Worm (Caenorhabditis elegans) whole organism, L4 larva: ENCODE results near the gene mrp-2.

ENCODE experiments used
- F49E8.2 ChIP-seq: sonication (generic microtip); optimal IDR thresholded peaks from 2 replicates; lab custom pipeline; 2016; ENCODE audit warnings: missing compliant biosample characterization, mild to moderate bottlenecking, missing genetic modification characterization, borderline replicate concordance
- Y48G9A.11 ChIP-seq: fragments of 200-800 bp; sonication (Bioruptor generic); IDR thresholded peaks from 2 replicates; pipeline ENCODE4 v1.3.6; 2022; ENCODE audit warnings: missing genetic modification reagents, missing genetic modification characterization, missing compliant biosample characterization
- egl-27 ChIP-seq: sonication (generic microtip); optimal IDR thresholded peaks from 3 replicates; lab custom pipeline; 2017; ENCODE audit warnings: missing biosample characterization, missing genetic modification reagents, missing genetic modification characterization
- fkh-10 ChIP-seq: fragments of 150-350 bp; optimal IDR thresholded peaks from 2 replicates; lab custom pipeline; 2014; ENCODE audit warnings: missing biosample characterization, missing genetic modification reagents, missing genetic modification characterization
- mdl-1 ChIP-seq, 2 experiments: fragments of 150-350 bp in 1 of 2; sonication (generic microtip) in 1 of 2; optimal IDR thresholded peaks; 2 replicates each; lab custom pipeline; 2014 to 2017; ENCODE audit warnings: missing biosample characterization in 2 of 2, missing genetic modification characterization in 2 of 2
- skn-1 ChIP-seq: fragments of 150-350 bp; optimal IDR thresholded peaks from 2 replicates; lab custom pipeline; 2014; ENCODE audit warnings: missing biosample characterization, missing genetic modification characterization
- snpc-4 ChIP-seq: fragments of 150-350 bp; optimal IDR thresholded peaks from 2 replicates; lab custom pipeline; 2014; ENCODE audit warnings: missing biosample characterization, missing genetic modification characterization
- unc-62 ChIP-seq, 3 experiments: fragments of 150-350 bp in 1 of 3; sonication (generic microtip); optimal IDR thresholded peaks in 2 of 3; peaks in 1 of 3; 1 replicate in 1 of 3; 2 replicates in 2 of 3; lab custom pipeline; 2014 to 2017; ENCODE audit warnings: missing biosample characterization in 3 of 3, missing genetic modification characterization in 3 of 3, missing genetic modification reagents in 3 of 3, missing genotype in 1 of 3

DNA sequence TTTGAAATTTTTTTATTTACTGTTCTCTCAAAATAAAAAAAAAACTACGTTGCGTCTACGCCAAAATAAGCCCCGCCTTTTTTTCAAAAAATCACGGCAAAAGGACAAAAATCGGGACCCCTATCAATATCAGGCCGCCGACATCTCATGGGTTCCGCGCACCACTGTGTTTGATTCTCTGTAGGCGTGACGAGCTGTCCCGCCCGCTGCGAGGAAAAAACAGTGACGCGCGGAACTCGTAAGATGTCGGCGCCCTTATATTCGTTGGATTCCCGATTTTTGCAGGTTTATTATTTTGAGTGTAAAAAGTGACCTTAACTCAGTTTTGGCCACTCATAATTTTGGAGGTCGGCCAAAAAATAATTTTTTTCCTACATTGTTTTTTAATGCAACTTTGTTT, 1.1 kb downstream of the mrp-2 start:
- TF ChIP-seq fkh-10 (no peak), mdl-1 (tag; optimal IDR thresholded peaks at IDR 0.05; lab: Kevin White, UChicago) (no peak), snpc-4 (no peak), skn-1 (no peak), Y48G9A.11 (GFP tag; lab: Robert Waterston, UW) (no peak), unc-62 (GFP tag; optimal IDR thresholded peaks at IDR 0.05 in 1 of 2; lab: Kevin White, UChicago) (no peak), unc-62 (tag; optimal IDR thresholded peaks at IDR 0.05; lab: Kevin White, UChicago) (no peak), egl-27 (tag; lab: Kevin White, UChicago) (no peak), F49E8.2 (tag; lab: Kevin White, UChicago) (no peak)
